Worm (Caenorhabditis elegans) whole organism, midembryonic: ENCODE data around the gene H40L08.3.

Experiments used
- T22C8.4 ChIP-seq: fragments of 200-800 bp; sonication (Bioruptor generic); IDR thresholded peaks from 2 replicates; pipeline ENCODE4 v1.3.6; 2022; ENCODE audit warnings: missing genetic modification characterization, missing compliant biosample characterization
- cog-1 ChIP-seq: sonication (generic microtip); optimal IDR thresholded peaks from 2 replicates; lab custom pipeline; 2016; ENCODE audit warnings: missing genetic modification characterization, missing compliant biosample characterization
- flt-1 ChIP-seq: fragments of 200-800 bp; sonication (Bioruptor generic); IDR thresholded peaks from 2 replicates; pipeline ENCODE4 v1.3.6; 2022; ENCODE audit warnings: missing genetic modification characterization, missing compliant biosample characterization
- klf-2 ChIP-seq: fragments of 200-800 bp; sonication (Bioruptor generic); conservative IDR thresholded peaks from 2 replicates; pipeline ENCODE4 v1.3.6; 2022; ENCODE audit warnings: missing genetic modification reagents, missing genetic modification characterization, missing compliant biosample characterization
- ref-1 ChIP-seq: fragments of 200-800 bp; sonication (Bioruptor generic); conservative IDR thresholded peaks from 2 replicates; pipeline ENCODE4 v1.3.6; 2022; ENCODE audit warnings: missing genetic modification reagents, missing genetic modification characterization, missing compliant biosample characterization
- tab-1 ChIP-seq: fragments of 200-800 bp; sonication (Bioruptor generic); IDR thresholded peaks from 2 replicates; pipeline ENCODE4 v1.3.6; 2022; ENCODE audit warnings: missing genetic modification characterization, missing compliant biosample characterization
- ztf-23 ChIP-seq: fragments of 200-800 bp; sonication (Bioruptor generic); IDR thresholded peaks from 2 replicates; pipeline ENCODE4 v1.3.6; 2022; ENCODE audit warnings: missing genetic modification reagents, missing genetic modification characterization, missing compliant biosample characterization
- ztf-29 ChIP-seq: fragments of 200-800 bp; sonication (Bioruptor generic); IDR thresholded peaks from 2 replicates; pipeline ENCODE4 v1.3.6; 2022; ENCODE audit warnings: missing genetic modification reagents, missing genetic modification characterization, missing compliant biosample characterization

DNA sequence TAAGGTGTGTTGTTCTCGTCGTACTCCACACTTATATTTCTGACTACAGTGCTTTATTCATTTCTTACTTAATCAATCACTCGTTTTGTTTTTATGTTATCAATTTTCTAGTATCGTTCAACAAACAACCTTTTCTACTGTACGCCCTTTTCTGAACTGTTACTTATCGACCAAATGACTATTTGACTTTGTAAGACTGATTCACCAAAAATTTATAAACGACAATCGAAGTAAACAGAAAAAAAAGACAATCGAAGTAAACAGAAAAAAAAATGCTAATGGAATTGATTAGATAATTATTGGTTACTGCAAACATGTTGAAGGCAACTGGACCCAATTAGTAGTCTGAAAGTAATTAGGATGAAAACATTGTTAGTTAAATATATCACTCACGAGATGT, 25.9 kb downstream of the H40L08.3 start:
- TF ChIP-seq klf-2 (GFP tag; lab: Robert Waterston, UW) (no peak), flt-1 (no peak), ref-1 (no peak), tab-1 (no peak), ztf-29 (GFP tag; lab: Robert Waterston, UW) (no peak), ztf-23 (GFP tag; lab: Robert Waterston, UW) (no peak), T22C8.4 (GFP tag; lab: Robert Waterston, UW) (no peak), cog-1 (tag; lab: Kevin White, UChicago) (no peak)
